Worm (Caenorhabditis elegans): Measurements from ENCODE around the gene pph-2.

DNA sequence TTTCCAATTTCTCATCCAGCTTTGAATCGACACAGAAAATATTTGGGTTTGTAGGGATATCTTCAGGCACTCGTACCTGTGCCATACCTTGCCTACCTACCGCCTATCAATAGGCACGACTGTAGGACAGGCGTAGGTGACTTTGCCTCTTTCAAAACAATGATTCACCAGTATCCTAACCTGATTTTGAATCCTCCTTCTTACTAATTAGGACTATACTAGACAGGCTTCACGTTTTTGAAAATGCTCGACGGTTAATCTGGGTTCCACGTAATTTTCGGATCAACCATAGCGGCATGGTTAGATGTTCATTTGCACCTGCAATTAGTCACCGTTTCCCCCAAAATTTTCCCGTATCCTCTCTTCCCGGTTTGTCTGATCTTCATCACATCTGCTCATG lies 9.1 kb downstream of the pph-2 start:
- TF ChIP-seq ztf-11 (tag; optimal IDR thresholded peaks at IDR 0.05) (no peak), egl-27 (tag; optimal IDR thresholded peaks at IDR 0.05) (no peak)
